Worm (Caenorhabditis elegans) whole organism, mixed stage, embryonic: ENCODE results near the gene T23F11.2.

ENCODE experiments used
- M03D4.4 ChIP-seq: sonication (generic microtip); optimal IDR thresholded peaks from 2 replicates; lab custom pipeline; 2017; ENCODE audit warnings: mild to moderate bottlenecking, missing genetic modification characterization, missing compliant biosample characterization
- bed-3 ChIP-seq: fragments of 200-800 bp; sonication (Bioruptor generic); optimal IDR thresholded peaks from 3 replicates; lab custom pipeline; 2018; ENCODE audit warnings: mild to moderate bottlenecking, missing genetic modification characterization, moderate library complexity, missing compliant biosample characterization
- blmp-1 ChIP-seq: fragments of 150-350 bp; optimal IDR thresholded peaks from 2 replicates; lab custom pipeline; 2014; ENCODE audit warnings: missing biosample characterization, missing genetic modification characterization
- ceh-39 ChIP-seq: fragments of 150-350 bp; optimal IDR thresholded peaks from 2 replicates; lab custom pipeline; 2014; ENCODE audit warnings: missing biosample characterization, missing genetic modification characterization
- ceh-43 ChIP-seq: fragments of 200-800 bp; sonication (Bioruptor generic); optimal IDR thresholded peaks from 2 replicates; lab custom pipeline; 2018; ENCODE audit warnings: mild to moderate bottlenecking, missing genetic modification characterization, moderate library complexity, missing compliant biosample characterization
- ceh-83 ChIP-seq: fragments of 200-800 bp; sonication (Bioruptor generic); optimal IDR thresholded peaks from 2 replicates; lab custom pipeline; 2018; ENCODE audit warnings: mild to moderate bottlenecking, missing genetic modification characterization, missing compliant biosample characterization
- ces-1 ChIP-seq: fragments of 150-350 bp; optimal IDR thresholded peaks from 2 replicates; lab custom pipeline; 2014; ENCODE audit warnings: missing biosample characterization, missing genetic modification reagents, missing genetic modification characterization
- cnd-1 ChIP-seq: fragments of 200-800 bp; sonication (Bioruptor generic); optimal IDR thresholded peaks from 2 replicates; lab custom pipeline; 2018; ENCODE audit warnings: mild to moderate bottlenecking, missing genetic modification characterization, missing compliant biosample characterization
- drap-1 ChIP-seq: fragments of 200-800 bp; sonication (Bioruptor generic); optimal IDR thresholded peaks from 3 replicates; lab custom pipeline; 2018; ENCODE audit warnings: mild to moderate bottlenecking, missing genetic modification characterization, missing compliant biosample characterization
- elt-1 ChIP-seq: sonication (generic microtip); optimal IDR thresholded peaks from 2 replicates; lab custom pipeline; 2017; ENCODE audit warnings: missing genetic modification characterization, mild to moderate bottlenecking, missing compliant biosample characterization, antibody characterized with exemption, moderate library complexity, borderline replicate concordance; ENCODE audit not compliant: insufficient read depth
- elt-3 ChIP-seq: fragments of 150-350 bp; optimal IDR thresholded peaks from 2 replicates; lab custom pipeline; 2014; ENCODE audit warnings: missing biosample characterization, missing genetic modification characterization
- flh-1 ChIP-seq: fragments of 200-800 bp; sonication (Bioruptor generic); optimal IDR thresholded peaks from 2 replicates; lab custom pipeline; 2018; ENCODE audit warnings: mild to moderate bottlenecking, missing genetic modification characterization, moderate library complexity, missing compliant biosample characterization
- ham-2 ChIP-seq: fragments of 200-800 bp; sonication (Bioruptor generic); optimal IDR thresholded peaks from 2 replicates; lab custom pipeline; 2018; ENCODE audit warnings: mild to moderate bottlenecking, missing genetic modification characterization, missing compliant biosample characterization
- hlh-1 ChIP-seq: fragments of 150-350 bp; optimal IDR thresholded peaks from 2 replicates; lab custom pipeline; 2014; ENCODE audit warnings: missing biosample characterization, missing genetic modification reagents, missing genetic modification characterization
- lin-13 ChIP-seq: fragments of 150-350 bp; optimal IDR thresholded peaks from 2 replicates; lab custom pipeline; 2014; ENCODE audit warnings: missing biosample characterization, missing genetic modification characterization
- lin-32 ChIP-seq: fragments of 200-800 bp; sonication (Bioruptor generic); optimal IDR thresholded peaks from 2 replicates; lab custom pipeline; 2018; ENCODE audit warnings: mild to moderate bottlenecking, missing genetic modification characterization, missing compliant biosample characterization
- lsy-2 ChIP-seq: fragments of 150-350 bp; optimal IDR thresholded peaks from 2 replicates; lab custom pipeline; 2014; ENCODE audit warnings: missing biosample characterization, missing genetic modification characterization
- mab-5 ChIP-seq: fragments of 150-350 bp; optimal IDR thresholded peaks from 2 replicates; lab custom pipeline; 2014; ENCODE audit warnings: missing biosample characterization, missing genetic modification characterization
- mep-1 ChIP-seq: fragments of 150-350 bp; optimal IDR thresholded peaks from 2 replicates; lab custom pipeline; 2017; ENCODE audit warnings: missing biosample characterization, missing genetic modification reagents, missing genetic modification characterization, inconsistent platforms
- mls-2 ChIP-seq: sonication (generic microtip); optimal IDR thresholded peaks from 2 replicates; lab custom pipeline; 2016; ENCODE audit warnings: mild to moderate bottlenecking, missing genetic modification characterization, moderate library complexity, missing compliant biosample characterization
- nhr-12 ChIP-seq: fragments of 150-350 bp; optimal IDR thresholded peaks from 2 replicates; lab custom pipeline; 2014; ENCODE audit warnings: missing biosample characterization, missing genetic modification characterization
- nhr-2 ChIP-seq: fragments of 150-350 bp; optimal IDR thresholded peaks from 2 replicates; lab custom pipeline; 2014; ENCODE audit warnings: missing biosample characterization, missing genetic modification characterization
- nhr-237 ChIP-seq: fragments of 150-350 bp; optimal IDR thresholded peaks from 2 replicates; lab custom pipeline; 2014; ENCODE audit warnings: missing biosample characterization, missing genetic modification characterization
- nhr-28 ChIP-seq: fragments of 150-350 bp; optimal IDR thresholded peaks from 2 replicates; lab custom pipeline; 2014; ENCODE audit warnings: missing biosample characterization, missing genetic modification characterization
- nhr-76 ChIP-seq: sonication (generic microtip); optimal IDR thresholded peaks from 2 replicates; lab custom pipeline; 2017; ENCODE audit warnings: missing biosample characterization, missing genetic modification characterization
- pha-4 ChIP-seq: fragments of 150-350 bp; optimal IDR thresholded peaks from 2 replicates; lab custom pipeline; 2018; ENCODE audit warnings: missing biosample characterization, missing genetic modification reagents, missing genetic modification characterization
- sem-2 ChIP-seq: fragments of 200-800 bp; sonication (Bioruptor generic); optimal IDR thresholded peaks from 2 replicates; lab custom pipeline; 2018; ENCODE audit warnings: mild to moderate bottlenecking, missing genetic modification characterization, missing compliant biosample characterization
- snpc-4 ChIP-seq: fragments of 150-350 bp; optimal IDR thresholded peaks from 2 replicates; lab custom pipeline; 2014; ENCODE audit warnings: missing biosample characterization, missing genetic modification characterization
- sptf-1 ChIP-seq: sonication (generic microtip); optimal IDR thresholded peaks from 2 replicates; lab custom pipeline; 2017; ENCODE audit warnings: mild to moderate bottlenecking, missing genetic modification characterization, moderate library complexity, missing compliant biosample characterization
- tbx-8 ChIP-seq: fragments of 200-800 bp; sonication (Bioruptor generic); optimal IDR thresholded peaks from 2 replicates; lab custom pipeline; 2018; ENCODE audit warnings: mild to moderate bottlenecking, missing genetic modification characterization, moderate library complexity, missing compliant biosample characterization
- unc-120 ChIP-seq: sonication (generic microtip); optimal IDR thresholded peaks from 2 replicates; lab custom pipeline; 2017; ENCODE audit warnings: missing genetic modification characterization, missing compliant biosample characterization; ENCODE audit not compliant: poor library complexity, severe bottlenecking
- unc-39 ChIP-seq: fragments of 150-350 bp; optimal IDR thresholded peaks from 2 replicates; lab custom pipeline; 2014; ENCODE audit warnings: missing biosample characterization, missing genetic modification characterization
- unc-62 ChIP-seq: fragments of 150-350 bp; optimal IDR thresholded peaks from 2 replicates; lab custom pipeline; 2014; ENCODE audit warnings: missing biosample characterization, missing genetic modification reagents, missing genetic modification characterization
- zip-8 ChIP-seq: fragments of 150-350 bp; optimal IDR thresholded peaks from 2 replicates; lab custom pipeline; 2014; ENCODE audit warnings: missing biosample characterization, missing genetic modification characterization
- ztf-11 ChIP-seq: fragments of 150-350 bp; optimal IDR thresholded peaks from 2 replicates; lab custom pipeline; 2014; ENCODE audit warnings: missing biosample characterization, missing genetic modification characterization

The T23F11.2 gene

ce11 chrIII:4668073-4668472 lies 12.8 kb upstream of the T23F11.2 start:
- no peak for TF ChIP-seq tbx-8 (GFP tag; lab: Kevin White, UChicago)
- no peak for TF ChIP-seq ceh-43 (GFP tag; lab: Kevin White, UChicago)
- TF ChIP-seq flh-1 (GFP tag; lab: Kevin White, UChicago): no peak
- no peak for TF ChIP-seq nhr-28 (tag; lab: Kevin White, UChicago)
- TF ChIP-seq sem-2 (GFP tag; lab: Kevin White, UChicago): no peak
- TF ChIP-seq mep-1 (tag; lab: Kevin White, UChicago): no peak
- TF ChIP-seq lsy-2 (tag; lab: Kevin White, UChicago): no peak
- TF ChIP-seq M03D4.4: no peak
- TF ChIP-seq ztf-11 (tag; lab: Kevin White, UChicago): no peak
- TF ChIP-seq sptf-1 (tag; lab: Kevin White, UChicago): no peak
- TF ChIP-seq pha-4 (tag; lab: Kevin White, UChicago): no peak
- no peak for TF ChIP-seq mab-5 (tag; lab: Kevin White, UChicago)

- TF ChIP-seq nhr-76 (tag; lab: Kevin White, UChicago): no peak
- no peak for TF ChIP-seq sem-2 (GFP tag; lab: Kevin White, UChicago)
- peak; percentile 55 for TF ChIP-seq ces-1 (GFP tag; lab: Kevin White, UChicago)
- peak; percentile 53 for TF ChIP-seq drap-1 (GFP tag; lab: Kevin White, UChicago)
- TF ChIP-seq snpc-4: no peak
- no peak for TF ChIP-seq nhr-2
- TF ChIP-seq ceh-43 (GFP tag; lab: Kevin White, UChicago): peak; percentile 40
- no peak for TF ChIP-seq mls-2 (tag; lab: Kevin White, UChicago)
- peak; percentile 73 for TF ChIP-seq unc-62 (GFP tag; lab: Kevin White, UChicago)
- TF ChIP-seq sptf-1 (tag; lab: Kevin White, UChicago): peak; percentile 42
- peak; percentile 38 for TF ChIP-seq M03D4.4
- peak; percentile 3 for TF ChIP-seq ceh-39
- TF ChIP-seq hlh-1 (tag; lab: Kevin White, UChicago): peak; percentile 84
- peak; percentile 54 for TF ChIP-seq lin-13 (tag; lab: Kevin White, UChicago)
- TF ChIP-seq zip-8 (tag; lab: Kevin White, UChicago): no peak
- TF ChIP-seq cnd-1 (tag; lab: Kevin White, UChicago): peak; percentile 47
- TF ChIP-seq mep-1 (tag; lab: Kevin White, UChicago): peak; percentile 41
- peak; percentile 1 for TF ChIP-seq nhr-12
- no peak for TF ChIP-seq nhr-28 (tag; lab: Kevin White, UChicago)
- peak; percentile 41 for TF ChIP-seq lsy-2 (tag; lab: Kevin White, UChicago)
- TF ChIP-seq ztf-11 (tag; lab: Kevin White, UChicago): no peak
- TF ChIP-seq elt-1: no peak
- peak; percentile 27 for TF ChIP-seq pha-4 (tag; lab: Kevin White, UChicago)
- no peak for TF ChIP-seq nhr-237 (tag; lab: Kevin White, UChicago)
- TF ChIP-seq unc-120 (tag; lab: Kevin White, UChicago): peak; percentile 96
- no peak for TF ChIP-seq bed-3 (GFP tag; lab: Kevin White, UChicago)
- no peak for TF ChIP-seq ceh-83
- TF ChIP-seq lin-32 (GFP tag; lab: Kevin White, UChicago): no peak
- TF ChIP-seq mab-5 (tag; lab: Kevin White, UChicago): no peak
- TF ChIP-seq tbx-8 (GFP tag; lab: Kevin White, UChicago): no peak
- no peak for TF ChIP-seq elt-3 (tag; lab: Kevin White, UChicago)
- peak; percentile 62 for TF ChIP-seq ham-2
- no peak for TF ChIP-seq flh-1 (GFP tag; lab: Kevin White, UChicago)
- no peak for TF ChIP-seq blmp-1
- TF ChIP-seq unc-39 (tag; lab: Kevin White, UChicago): no peak
These were observed 11.6 kb upstream of the T23F11.2 start for ce11 chrIII:4666753-4667400.

- no peak for TF ChIP-seq elt-1
- no peak for TF ChIP-seq M03D4.4
- TF ChIP-seq unc-39 (tag; lab: Kevin White, UChicago): no peak
- TF ChIP-seq hlh-1 (tag; lab: Kevin White, UChicago): no peak
- TF ChIP-seq blmp-1: no peak
- TF ChIP-seq unc-62 (GFP tag; lab: Kevin White, UChicago): no peak
- no peak for TF ChIP-seq bed-3 (GFP tag; lab: Kevin White, UChicago)
- TF ChIP-seq snpc-4: no peak
- TF ChIP-seq lin-13 (tag; lab: Kevin White, UChicago): no peak
- TF ChIP-seq sem-2 (GFP tag; lab: Kevin White, UChicago): no peak
- no peak for TF ChIP-seq cnd-1 (tag; lab: Kevin White, UChicago)
- TF ChIP-seq sptf-1 (tag; lab: Kevin White, UChicago): no peak
- no peak for TF ChIP-seq pha-4 (tag; lab: Kevin White, UChicago)
- no peak for TF ChIP-seq ztf-11 (tag; lab: Kevin White, UChicago)
- no peak for TF ChIP-seq nhr-12
- TF ChIP-seq zip-8 (tag; lab: Kevin White, UChicago): no peak
- TF ChIP-seq nhr-76 (tag; lab: Kevin White, UChicago): no peak
- no peak for TF ChIP-seq ceh-43 (GFP tag; lab: Kevin White, UChicago)
- no peak for TF ChIP-seq mep-1 (tag; lab: Kevin White, UChicago)
- TF ChIP-seq, all 35 proteins: peak for 0
These were observed 10.0 kb upstream of the T23F11.2 start, which contains the start of gene T23F11.4 for ce11 chrIII:4665272-4665671. Gene T23F11.4 (minus strand): TSS chrIII:4665372.
